Worm (Caenorhabditis elegans) whole organism, L1 larva: ENCODE data around the gene M01H9.4.

ENCODE experiments used
- C04F5.9 ChIP-seq: sonication (generic microtip); optimal IDR thresholded peaks from 2 replicates; lab custom pipeline; 2016; ENCODE audit warnings: missing genetic modification characterization, missing compliant biosample characterization
- F16B12.6 ChIP-seq: fragments of 150-350 bp; optimal IDR thresholded peaks from 2 replicates; lab custom pipeline; 2014; ENCODE audit warnings: missing biosample characterization, missing genetic modification characterization
- aha-1 ChIP-seq: fragments of 150-350 bp; optimal IDR thresholded peaks from 2 replicates; lab custom pipeline; 2014; ENCODE audit warnings: missing biosample characterization, missing genetic modification characterization
- aly-2 ChIP-seq: fragments of 150-350 bp; optimal IDR thresholded peaks from 2 replicates; lab custom pipeline; 2014; ENCODE audit warnings: missing biosample characterization, missing genetic modification characterization
- blmp-1 ChIP-seq: fragments of 150-350 bp; optimal IDR thresholded peaks from 2 replicates; lab custom pipeline; 2014; ENCODE audit warnings: missing biosample characterization, missing genetic modification characterization
- ceh-63 ChIP-seq: fragments of 200-800 bp; sonication (Bioruptor generic); optimal IDR thresholded peaks from 2 replicates; lab custom pipeline; 2018; ENCODE audit warnings: mild to moderate bottlenecking, missing genetic modification characterization, missing compliant biosample characterization
- ceh-8 ChIP-seq: fragments of 200-800 bp; sonication (Bioruptor generic); optimal IDR thresholded peaks from 2 replicates; lab custom pipeline; 2018; ENCODE audit warnings: mild to moderate bottlenecking, missing genetic modification characterization, moderate library complexity, missing compliant biosample characterization
- ceh-82 ChIP-seq, 3 experiments: fragments of 150-350 bp in 1 of 3; sonication (generic microtip) in 2 of 3; optimal IDR thresholded peaks; 2 replicates each; lab custom pipeline; 2014 to 2017; ENCODE audit warnings: missing biosample characterization in 3 of 3, missing genetic modification characterization in 3 of 3
- ceh-88 ChIP-seq: fragments of 200-800 bp; sonication (Bioruptor generic); IDR thresholded peaks from 2 replicates; pipeline ENCODE4 v1.3.6; 2022; ENCODE audit warnings: missing genetic modification characterization, missing compliant biosample characterization
- ces-1 ChIP-seq: fragments of 150-350 bp; optimal IDR thresholded peaks from 2 replicates; lab custom pipeline; 2014; ENCODE audit warnings: missing biosample characterization, missing genetic modification reagents, missing genetic modification characterization
- dpl-1 ChIP-seq, 3 experiments: fragments of 150-350 bp in 2 of 3; sonication (generic microtip) in 1 of 3; optimal IDR thresholded peaks; 2 replicates each; lab custom pipeline; 2014 to 2017; ENCODE audit warnings: missing biosample characterization in 3 of 3, missing genetic modification characterization in 3 of 3, missing genetic modification reagents in 3 of 3
- efl-1 ChIP-seq, 4 experiments: fragments of 150-350 bp; optimal IDR thresholded peaks in 3 of 4; peaks in 1 of 4; 1 replicate in 1 of 4; 2 replicates in 3 of 4; lab custom pipeline; 2014; ENCODE audit warnings: missing biosample characterization in 2 of 4, missing genetic modification characterization in 2 of 4, missing genetic modification reagents in 2 of 4
- efl-3 ChIP-seq: fragments of 200-800 bp; sonication (Bioruptor generic); optimal IDR thresholded peaks from 2 replicates; lab custom pipeline; 2018; ENCODE audit warnings: mild to moderate bottlenecking, missing genetic modification characterization, missing compliant biosample characterization
- egl-13 ChIP-seq: sonication (generic microtip); optimal IDR thresholded peaks from 2 replicates; lab custom pipeline; 2016; ENCODE audit warnings: missing genotype, missing genetic modification reagents, missing genetic modification characterization, missing compliant biosample characterization
- elt-3 ChIP-seq, 6 experiments: fragments of 150-350 bp in 1 of 6; sonication (generic microtip); optimal IDR thresholded peaks; 2 replicates each; lab custom pipeline; 2017 to 2018; ENCODE audit warnings: missing biosample characterization in 6 of 6, missing genetic modification characterization in 6 of 6, inconsistent platforms in 1 of 6
- fkh-10 ChIP-seq: sonication (generic microtip); optimal IDR thresholded peaks from 2 replicates; lab custom pipeline; 2017; ENCODE audit warnings: missing biosample characterization, missing genetic modification reagents, missing genetic modification characterization
- fkh-8 ChIP-seq: sonication (generic microtip); optimal IDR thresholded peaks from 2 replicates; lab custom pipeline; 2016; ENCODE audit warnings: mild to moderate bottlenecking, missing genetic modification characterization, missing compliant biosample characterization
- fos-1 ChIP-seq: fragments of 150-350 bp; optimal IDR thresholded peaks from 2 replicates; lab custom pipeline; 2014; ENCODE audit warnings: missing biosample characterization, missing genetic modification characterization
- grh-1 ChIP-seq: fragments of 200-800 bp; sonication (Bioruptor generic); IDR thresholded peaks from 2 replicates; pipeline ENCODE4 v1.3.6; 2022; ENCODE audit warnings: missing genetic modification reagents, missing genetic modification characterization, missing compliant biosample characterization
- hlh-4 ChIP-seq: sonication (generic microtip); optimal IDR thresholded peaks from 2 replicates; lab custom pipeline; 2016; ENCODE audit warnings: mild to moderate bottlenecking, missing genetic modification characterization, missing compliant biosample characterization
- hpl-2 ChIP-seq: fragments of 150-350 bp; optimal IDR thresholded peaks from 2 replicates; lab custom pipeline; 2014; ENCODE audit warnings: missing biosample characterization, missing genetic modification reagents, missing genetic modification characterization
- irx-1 ChIP-seq: sonication (generic microtip); optimal IDR thresholded peaks from 2 replicates; lab custom pipeline; 2016; ENCODE audit warnings: missing genetic modification characterization, missing compliant biosample characterization
- isw-1 ChIP-seq: fragments of 200-800 bp; sonication (Bioruptor generic); IDR thresholded peaks from 2 replicates; pipeline ENCODE4 v1.3.6; 2022; ENCODE audit warnings: missing genetic modification characterization, missing compliant biosample characterization
- jun-1 ChIP-seq: fragments of 150-350 bp; optimal IDR thresholded peaks from 2 replicates; lab custom pipeline; 2014; ENCODE audit warnings: missing biosample characterization, missing genetic modification reagents, missing genetic modification characterization
- lin-13 ChIP-seq: fragments of 150-350 bp; optimal IDR thresholded peaks from 2 replicates; lab custom pipeline; 2014; ENCODE audit warnings: missing biosample characterization, missing genetic modification reagents, missing genetic modification characterization
- lin-39 ChIP-seq: fragments of 150-350 bp; optimal IDR thresholded peaks from 2 replicates; lab custom pipeline; 2014; ENCODE audit warnings: missing biosample characterization, missing genetic modification reagents, missing genetic modification characterization
- lir-3 ChIP-seq: sonication (generic microtip); optimal IDR thresholded peaks from 2 replicates; lab custom pipeline; 2016; ENCODE audit warnings: mild to moderate bottlenecking, missing genetic modification characterization, moderate library complexity, missing compliant biosample characterization; ENCODE audit not compliant: poor library complexity
- lsy-2 ChIP-seq, 2 experiments: fragments of 150-350 bp; optimal IDR thresholded peaks; 2 replicates each; lab custom pipeline; 2014; ENCODE audit warnings: missing biosample characterization in 2 of 2, missing genetic modification characterization in 2 of 2
- mdl-1 ChIP-seq, 2 experiments: fragments of 150-350 bp; optimal IDR thresholded peaks; 2 replicates each; lab custom pipeline; 2014 to 2017; ENCODE audit warnings: missing biosample characterization in 2 of 2, missing genetic modification characterization in 2 of 2, inconsistent platforms in 1 of 2
- nhr-12 ChIP-seq: sonication (generic microtip); optimal IDR thresholded peaks from 2 replicates; lab custom pipeline; 2017; ENCODE audit warnings: missing biosample characterization, missing genetic modification characterization
- nhr-19 ChIP-seq: fragments of 200-800 bp; sonication (Bioruptor generic); conservative IDR thresholded peaks from 2 replicates; pipeline ENCODE4 v1.3.6; 2022; ENCODE audit warnings: missing genetic modification characterization, missing compliant biosample characterization
- nhr-237 ChIP-seq: fragments of 150-350 bp; optimal IDR thresholded peaks from 2 replicates; lab custom pipeline; 2014; ENCODE audit warnings: missing biosample characterization, missing genetic modification characterization
- nhr-28 ChIP-seq: fragments of 150-350 bp; optimal IDR thresholded peaks from 2 replicates; lab custom pipeline; 2014; ENCODE audit warnings: missing biosample characterization, missing genetic modification characterization
- nhr-47 ChIP-seq: sonication (generic microtip); optimal IDR thresholded peaks from 2 replicates; lab custom pipeline; 2016; ENCODE audit warnings: mild to moderate bottlenecking, missing genetic modification characterization, moderate library complexity, missing compliant biosample characterization
- nhr-76 ChIP-seq: sonication (generic microtip); optimal IDR thresholded peaks from 2 replicates; lab custom pipeline; 2017; ENCODE audit warnings: missing biosample characterization, missing genetic modification characterization
- nhr-77 ChIP-seq: fragments of 150-350 bp; optimal IDR thresholded peaks from 2 replicates; lab custom pipeline; 2014; ENCODE audit warnings: missing biosample characterization, missing genetic modification characterization
- nhr-84 ChIP-seq: sonication (generic microtip); optimal IDR thresholded peaks from 2 replicates; lab custom pipeline; 2017; ENCODE audit warnings: missing biosample characterization, missing genetic modification characterization
- nhr-85 ChIP-seq: sonication (generic microtip); peaks from one replicate; lab custom pipeline; 2016; ENCODE audit warnings: missing genetic modification characterization, inconsistent platforms, missing compliant biosample characterization
- pax-3 ChIP-seq: fragments of 200-800 bp; sonication (Bioruptor generic); optimal IDR thresholded peaks from 2 replicates; lab custom pipeline; 2018; ENCODE audit warnings: mild to moderate bottlenecking, missing genetic modification characterization, moderate library complexity, missing compliant biosample characterization
- pqm-1 ChIP-seq: sonication (generic microtip); optimal IDR thresholded peaks from 3 replicates; lab custom pipeline; 2017; ENCODE audit warnings: missing biosample characterization, missing genetic modification characterization
- rnt-1 ChIP-seq: sonication (generic microtip); optimal IDR thresholded peaks from 2 replicates; lab custom pipeline; 2016; ENCODE audit warnings: mild to moderate bottlenecking, missing genetic modification characterization, moderate library complexity, missing compliant biosample characterization
- snpc-4 ChIP-seq: fragments of 150-350 bp; optimal IDR thresholded peaks from 2 replicates; lab custom pipeline; 2014; ENCODE audit warnings: missing biosample characterization, missing genetic modification characterization
- sox-4 ChIP-seq: sonication (generic microtip); optimal IDR thresholded peaks from 2 replicates; lab custom pipeline; 2016; ENCODE audit warnings: missing genetic modification characterization, missing compliant biosample characterization
- sptf-1 ChIP-seq: fragments of 150-350 bp; optimal IDR thresholded peaks from 2 replicates; lab custom pipeline; 2014; ENCODE audit warnings: missing biosample characterization, missing genetic modification characterization
- sup-37 ChIP-seq: fragments of 200-800 bp; sonication (Bioruptor generic); optimal IDR thresholded peaks from 2 replicates; lab custom pipeline; 2018; ENCODE audit warnings: mild to moderate bottlenecking, missing genetic modification characterization, missing compliant biosample characterization
- swsn-7 ChIP-seq: sonication (generic microtip); optimal IDR thresholded peaks from 2 replicates; lab custom pipeline; 2016; ENCODE audit warnings: missing genetic modification characterization, missing compliant biosample characterization
- tbx-2 ChIP-seq: sonication (generic microtip); optimal IDR thresholded peaks from 2 replicates; lab custom pipeline; 2016; ENCODE audit warnings: missing genetic modification characterization, missing compliant biosample characterization
- tlp-1 ChIP-seq: fragments of 150-350 bp; optimal IDR thresholded peaks from 2 replicates; lab custom pipeline; 2014; ENCODE audit warnings: missing biosample characterization, missing genetic modification characterization
- unc-62 ChIP-seq: fragments of 150-350 bp; optimal IDR thresholded peaks from 2 replicates; lab custom pipeline; 2014; ENCODE audit warnings: missing biosample characterization, missing genetic modification reagents, missing genetic modification characterization
- unc-98 ChIP-seq: fragments of 200-800 bp; sonication (Bioruptor generic); IDR thresholded peaks from 2 replicates; pipeline ENCODE4 v1.3.6; 2022; ENCODE audit warnings: missing genetic modification characterization, missing compliant biosample characterization
- vab-15 ChIP-seq: sonication (generic microtip); optimal IDR thresholded peaks from 2 replicates; lab custom pipeline; 2017; ENCODE audit warnings: missing genotype, mild to moderate bottlenecking, missing genetic modification characterization, missing compliant biosample characterization
- ztf-11 ChIP-seq, 2 experiments: sonication (generic microtip); optimal IDR thresholded peaks; 2 replicates each; lab custom pipeline; 2016 to 2017; ENCODE audit warnings: missing genetic modification characterization in 2 of 2, missing biosample characterization in 1 of 2, missing compliant biosample characterization in 1 of 2

Gene M01H9.4

DNA sequence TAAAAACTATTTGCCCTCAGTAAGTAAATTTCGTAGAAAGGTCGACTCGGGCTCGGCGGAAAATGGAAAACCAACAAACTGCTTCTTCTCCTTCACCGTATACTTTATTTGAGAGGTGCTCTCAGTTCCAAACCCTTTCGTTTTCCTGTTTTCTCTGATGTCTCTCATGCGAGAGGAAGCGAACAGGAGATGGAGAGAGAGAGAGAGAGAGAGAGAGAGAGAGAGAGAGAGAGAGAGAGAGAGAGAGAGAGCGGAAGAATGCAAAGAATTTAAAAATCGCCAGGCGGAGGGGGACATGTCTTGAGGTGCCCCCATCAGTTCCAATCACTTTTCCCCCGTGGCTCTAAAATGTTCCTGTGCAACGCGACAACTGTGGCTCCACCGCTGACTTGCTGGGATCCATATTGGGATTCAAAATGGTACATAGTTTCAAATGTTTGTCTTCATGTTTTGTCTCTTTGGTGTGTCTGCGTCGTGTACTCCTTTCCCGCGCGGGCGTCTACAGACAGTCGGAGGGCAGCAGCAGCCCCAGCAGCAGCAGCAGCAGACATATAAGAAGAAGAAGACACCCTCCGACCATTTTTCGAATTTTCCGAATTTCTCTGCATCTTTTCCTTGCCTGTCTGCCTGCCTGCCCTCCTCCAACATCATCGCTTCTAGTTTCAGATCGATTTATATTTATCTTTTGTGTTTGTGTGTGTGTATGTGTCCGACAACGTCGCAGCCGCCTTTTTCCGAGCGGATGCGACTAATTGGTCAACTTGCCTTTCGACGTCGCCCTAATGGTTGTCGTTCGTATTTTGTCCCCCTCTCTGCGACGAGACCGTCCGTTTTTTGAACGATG lies 28.2 kb downstream of the M01H9.4 start, which contains the start of gene R08C7.11:
TSS of gene R08C7.11 (minus strand) at position 608 of the 844 bp plus-strand sequence.
- TF ChIP-seq nhr-77 (tag; lab: Kevin White, UChicago) (peak; percentile 17), unc-62 (GFP tag; lab: Kevin White, UChicago) (no peak), fos-1 (tag; lab: Kevin White, UChicago) (no peak), nhr-84 (tag; lab: Kevin White, UChicago) (no peak), ceh-82 (tag; optimal IDR thresholded peaks at IDR 0.05; lab: Kevin White, UChicago) (peak in 1 of 3 experiments; percentile 15), ceh-8 (no peak), ztf-11 (tag; optimal IDR thresholded peaks at IDR 0.05; lab: Kevin White, UChicago) (no peak), rnt-1 (tag; lab: Kevin White, UChicago) (peak; percentile 63), hlh-4 (no peak), efl-1 (optimal IDR thresholded peaks at IDR 0.05; lab: Kevin White, UChicago) (peak; percentile 55), efl-1 (GFP tag; optimal IDR thresholded peaks at IDR 0.05 in 1 of 2; lab: Kevin White, UChicago) (peak in 1 of 2 experiments; percentile 86), egl-13 (no peak), grh-1 (no peak), lir-3 (tag; lab: Kevin White, UChicago) (no peak), mdl-1 (tag; optimal IDR thresholded peaks at IDR 0.05; lab: Kevin White, UChicago) (no peak), ces-1 (no peak), ceh-88 (no peak), hpl-2 (GFP tag; lab: Kevin White, UChicago) (no peak), aha-1 (tag; lab: Kevin White, UChicago) (no peak), nhr-47 (tag; lab: Kevin White, UChicago) (no peak), vab-15 (tag; lab: Kevin White, UChicago) (no peak), swsn-7 (peak; percentile 18), unc-98 (GFP tag; lab: Robert Waterston, UW) (no peak), C04F5.9 (tag; lab: Kevin White, UChicago) (no peak), dpl-1 (GFP tag; optimal IDR thresholded peaks at IDR 0.05; lab: Kevin White, UChicago) (peak; percentile 2 to 16 (median 14)), tbx-2 (tag; lab: Kevin White, UChicago) (no peak), sup-37 (GFP tag; lab: Kevin White, UChicago) (peak; percentile 34), fkh-10 (no peak), lin-39 (no peak), jun-1 (tag; lab: Kevin White, UChicago) (no peak), aly-2 (no peak), tlp-1 (tag; lab: Kevin White, UChicago) (no peak), ceh-63 (GFP tag; lab: Kevin White, UChicago) (no peak), nhr-12 (tag; lab: Kevin White, UChicago) (no peak), pqm-1 (tag; lab: Kevin White, UChicago) (no peak), efl-3 (GFP tag; lab: Kevin White, UChicago) (no peak), sox-4 (no peak), fkh-8 (tag; lab: Kevin White, UChicago) (no peak), nhr-76 (tag; lab: Kevin White, UChicago) (no peak), isw-1 (GFP tag; lab: Robert Waterston, UW) (no peak), irx-1 (no peak), pax-3 (tag; lab: Kevin White, UChicago) (no peak), nhr-85 (tag; lab: Kevin White, UChicago) (peak; percentile 82), nhr-237 (tag; lab: Kevin White, UChicago) (no peak), lin-13 (GFP tag; lab: Kevin White, UChicago) (no peak), elt-3 (tag; optimal IDR thresholded peaks at IDR 0.05; lab: Kevin White, UChicago) (peak in 2 of 6 experiments; percentile 5 to 66), snpc-4 (tag; lab: Kevin White, UChicago) (no peak), F16B12.6 (tag; lab: Kevin White, UChicago) (no peak), lsy-2 (tag; optimal IDR thresholded peaks at IDR 0.05; lab: Kevin White, UChicago) (peak; percentile 27 to 30), nhr-19 (GFP tag; lab: Robert Waterston, UW) (peak; percentile 46; the same call in 1 of the 2 replicates), sptf-1 (tag; lab: Kevin White, UChicago) (no peak), blmp-1 (tag; lab: Kevin White, UChicago) (peak; percentile 77), nhr-28 (tag; lab: Kevin White, UChicago) (no peak)
